Worm (Caenorhabditis elegans) whole organism, L3 larva: ENCODE results near the gene gad-1.
A peak's percentile ranks its signal among the peaks of the same experiment; 100 is the strongest.

Experiments
- ZK546.5 ChIP-seq: sonication (generic microtip); optimal IDR thresholded peaks from 2 replicates; lab custom pipeline; 2017; ENCODE audit warnings: missing biosample characterization, missing genetic modification characterization
- aly-2 ChIP-seq: fragments of 150-350 bp; optimal IDR thresholded peaks from 2 replicates; lab custom pipeline; 2014; ENCODE audit warnings: missing biosample characterization, missing genetic modification characterization
- ama-1 ChIP-seq: fragments of 150-350 bp; optimal IDR thresholded peaks from 2 replicates; lab custom pipeline; 2018
- ceh-16 ChIP-seq: sonication (generic microtip); optimal IDR thresholded peaks from 2 replicates; lab custom pipeline; 2017; ENCODE audit warnings: missing biosample characterization, missing genetic modification characterization
- ceh-28 ChIP-seq: fragments of 150-350 bp; optimal IDR thresholded peaks from 2 replicates; lab custom pipeline; 2014; ENCODE audit warnings: missing biosample characterization, missing genetic modification reagents, missing genetic modification characterization
- egl-27 ChIP-seq: sonication (generic microtip); optimal IDR thresholded peaks from 4 replicates; lab custom pipeline; 2017; ENCODE audit warnings: missing biosample characterization, missing genetic modification reagents, missing genetic modification characterization
- egl-5 ChIP-seq: fragments of 150-350 bp; optimal IDR thresholded peaks from 2 replicates; lab custom pipeline; 2017; ENCODE audit warnings: missing biosample characterization, missing genetic modification reagents, missing genetic modification characterization, inconsistent platforms
- elt-2 ChIP-seq: sonication (generic microtip); optimal IDR thresholded peaks from 2 replicates; lab custom pipeline; 2016; ENCODE audit warnings: missing genetic modification reagents, mild to moderate bottlenecking, missing genetic modification characterization, missing compliant biosample characterization
- fkh-10 ChIP-seq: sonication (generic microtip); optimal IDR thresholded peaks from 2 replicates; lab custom pipeline; 2017; ENCODE audit warnings: missing biosample characterization, missing genetic modification reagents, missing genetic modification characterization
- fkh-2 ChIP-seq: fragments of 150-350 bp; optimal IDR thresholded peaks from 2 replicates; lab custom pipeline; 2014; ENCODE audit warnings: missing biosample characterization, missing genetic modification reagents, missing genetic modification characterization
- fos-1 ChIP-seq: fragments of 150-350 bp; optimal IDR thresholded peaks from 2 replicates; lab custom pipeline; 2014; ENCODE audit warnings: missing biosample characterization, missing genetic modification characterization
- jun-1 ChIP-seq: fragments of 150-350 bp; optimal IDR thresholded peaks from 2 replicates; lab custom pipeline; 2014; ENCODE audit warnings: missing biosample characterization, missing genetic modification reagents, missing genetic modification characterization
- lin-15B ChIP-seq: fragments of 150-350 bp; optimal IDR thresholded peaks from 2 replicates; lab custom pipeline; 2014; ENCODE audit warnings: missing biosample characterization, missing genetic modification characterization
- lin-39 ChIP-seq: fragments of 150-350 bp; optimal IDR thresholded peaks from 2 replicates; lab custom pipeline; 2018; ENCODE audit warnings: missing biosample characterization, missing genetic modification reagents, missing genetic modification characterization
- mdl-1 ChIP-seq: fragments of 150-350 bp; optimal IDR thresholded peaks from 2 replicates; lab custom pipeline; 2014; ENCODE audit warnings: missing biosample characterization, missing genetic modification characterization
- mml-1 ChIP-seq: fragments of 150-350 bp; sonication (generic microtip); optimal IDR thresholded peaks from 3 replicates; lab custom pipeline; 2014; ENCODE audit warnings: missing biosample characterization, missing genetic modification characterization
- nfya-1 ChIP-seq: sonication (generic microtip); optimal IDR thresholded peaks from 2 replicates; lab custom pipeline; 2017; ENCODE audit warnings: missing genetic modification characterization, mild to moderate bottlenecking, missing compliant biosample characterization, antibody characterized with exemption, moderate library complexity; ENCODE audit not compliant: insufficient read depth
- nhr-12 ChIP-seq: fragments of 150-350 bp; optimal IDR thresholded peaks from 2 replicates; lab custom pipeline; 2014; ENCODE audit warnings: missing biosample characterization, missing genetic modification characterization
- nhr-25 ChIP-seq: sonication (generic microtip); optimal IDR thresholded peaks from 2 replicates; lab custom pipeline; 2017; ENCODE audit warnings: missing biosample characterization, missing genetic modification characterization
- nhr-43 ChIP-seq: sonication (generic microtip); optimal IDR thresholded peaks from 2 replicates; lab custom pipeline; 2016; ENCODE audit warnings: mild to moderate bottlenecking, missing genetic modification characterization, missing compliant biosample characterization; ENCODE audit not compliant: poor library complexity, severe bottlenecking
- nhr-67 ChIP-seq: fragments of 150-350 bp; optimal IDR thresholded peaks from 2 replicates; lab custom pipeline; 2014; ENCODE audit warnings: missing biosample characterization, missing genetic modification characterization
- nhr-76 ChIP-seq: fragments of 150-350 bp; sonication (generic microtip); optimal IDR thresholded peaks from 5 replicates; lab custom pipeline; 2014; ENCODE audit warnings: missing biosample characterization, missing genetic modification characterization
- nhr-77 ChIP-seq: fragments of 150-350 bp; optimal IDR thresholded peaks from 2 replicates; lab custom pipeline; 2014; ENCODE audit warnings: missing biosample characterization, missing genetic modification characterization
- pha-4 ChIP-seq: fragments of 150-350 bp; optimal IDR thresholded peaks from 2 replicates; lab custom pipeline; 2014; ENCODE audit warnings: missing biosample characterization, missing genetic modification reagents, missing genetic modification characterization
- pqm-1 ChIP-seq: fragments of 150-350 bp; optimal IDR thresholded peaks from 2 replicates; lab custom pipeline; 2017; ENCODE audit warnings: missing biosample characterization, missing genetic modification characterization, inconsistent platforms
- sea-2 ChIP-seq: fragments of 150-350 bp; sonication (generic microtip); optimal IDR thresholded peaks from 4 replicates; lab custom pipeline; 2014; ENCODE audit warnings: missing biosample characterization, missing genetic modification reagents, missing genetic modification characterization
- skn-1 ChIP-seq: fragments of 150-350 bp; optimal IDR thresholded peaks from 2 replicates; lab custom pipeline; 2014; ENCODE audit warnings: missing biosample characterization, missing genetic modification characterization
- snpc-4 ChIP-seq: fragments of 150-350 bp; optimal IDR thresholded peaks from 2 replicates; lab custom pipeline; 2014; ENCODE audit warnings: missing biosample characterization, missing genetic modification characterization
- unc-39 ChIP-seq: sonication (generic microtip); optimal IDR thresholded peaks from 4 replicates; lab custom pipeline; 2017; ENCODE audit warnings: missing biosample characterization, missing genetic modification characterization
- unc-62 ChIP-seq: fragments of 150-350 bp; sonication (generic microtip); optimal IDR thresholded peaks from 4 replicates; lab custom pipeline; 2014; ENCODE audit warnings: missing biosample characterization, missing genetic modification reagents, missing genetic modification characterization
- zag-1 ChIP-seq: fragments of 150-350 bp; optimal IDR thresholded peaks from 2 replicates; lab custom pipeline; 2014; ENCODE audit warnings: missing biosample characterization, missing genetic modification characterization
- ztf-11 ChIP-seq: fragments of 150-350 bp; optimal IDR thresholded peaks from 2 replicates; lab custom pipeline; 2014; ENCODE audit warnings: missing biosample characterization, missing genetic modification characterization
- ztf-4 ChIP-seq: fragments of 150-350 bp; optimal IDR thresholded peaks from 2 replicates; lab custom pipeline; 2014; ENCODE audit warnings: missing biosample characterization, missing genetic modification characterization

gad-1 gene

DNA sequence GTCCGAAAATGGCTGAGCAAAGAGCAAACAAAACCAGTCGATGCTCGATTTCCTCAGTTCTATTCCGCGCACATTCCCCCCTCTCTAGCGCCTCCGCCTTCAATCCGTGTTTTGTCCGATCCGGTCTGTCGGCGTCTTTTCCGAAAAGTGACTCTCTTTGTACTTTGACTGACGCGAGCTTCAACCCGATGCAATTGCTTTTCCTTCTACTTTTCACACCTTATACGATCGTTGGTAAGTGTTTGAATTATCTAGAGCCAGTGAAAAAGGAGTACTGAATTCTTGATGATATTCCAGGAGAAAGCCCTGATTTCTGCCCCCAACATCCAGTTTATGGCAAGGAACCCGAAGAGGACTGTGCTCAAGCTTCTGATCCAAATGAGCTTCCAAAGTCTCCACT is 18.3 kb downstream of the gad-1 start, which contains the start of gene cht-6:
Gene cht-6 (plus strand): TSS at position 9 of the 400 bp plus-strand sequence.
- TF ChIP-seq skn-1 = no peak
- TF ChIP-seq ama-1 (lab: Kevin White, UChicago) = no peak
- TF ChIP-seq egl-5 = no peak

DNA sequence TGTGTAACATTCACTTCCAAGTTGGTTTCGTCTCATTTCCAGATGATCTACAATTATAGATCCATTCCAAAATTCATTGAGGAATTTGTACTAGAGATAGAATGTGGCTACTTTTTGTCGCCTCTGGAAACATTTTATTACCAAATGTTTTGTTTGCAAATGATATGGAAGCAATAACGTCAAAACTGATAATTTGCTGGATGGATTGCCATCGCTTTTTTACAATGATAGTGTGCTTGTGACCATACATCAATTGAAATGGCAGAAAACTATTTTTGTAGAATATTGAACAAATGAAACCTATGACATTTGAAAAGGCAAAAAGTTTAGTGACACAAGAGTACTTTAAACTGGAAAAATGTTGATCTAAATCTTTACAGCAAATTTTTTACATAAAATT is 18.8 kb downstream of the gad-1 start:
- peak; percentile 37 for TF ChIP-seq pqm-1 (tag; lab: Kevin White, UChicago)
- TF ChIP-seq elt-2 (tag; lab: Kevin White, UChicago) = peak; percentile 74
- TF ChIP-seq zag-1 (tag; lab: Kevin White, UChicago) = no peak
- TF ChIP-seq, all 47 proteins: peak for 2

DNA sequence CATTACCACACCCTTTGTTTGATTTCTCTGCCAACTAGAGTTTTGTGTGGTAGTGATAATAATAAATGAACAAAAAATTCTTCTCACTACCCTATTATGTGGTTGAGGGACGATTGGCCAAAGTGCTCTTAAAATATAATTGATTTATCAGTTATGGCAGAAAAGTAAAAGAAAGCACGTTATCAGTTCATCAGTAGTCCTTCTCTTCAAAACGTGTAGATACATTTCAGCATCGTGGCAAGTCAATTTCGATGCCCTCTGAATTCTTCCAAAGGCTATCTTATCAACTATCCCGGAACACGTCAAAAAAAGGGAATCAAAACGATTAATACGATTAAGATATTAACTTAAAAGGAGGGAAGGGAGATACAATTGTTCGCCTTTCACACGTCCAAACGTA is 20.2 kb downstream of the gad-1 start:
- TF ChIP-seq aly-2 (tag; lab: Kevin White, UChicago) = no peak
- TF ChIP-seq egl-5 = no peak
- peak; percentile 27 for TF ChIP-seq nfya-1 (tag; lab: Kevin White, UChicago)
- TF ChIP-seq lin-39 = no peak
- TF ChIP-seq ztf-11 (tag; lab: Kevin White, UChicago) = no peak
- no peak for TF ChIP-seq nhr-25
- peak; percentile 67 for TF ChIP-seq jun-1 (tag; lab: Kevin White, UChicago)
- no peak for TF ChIP-seq mdl-1
- TF ChIP-seq pha-4 = no peak
- TF ChIP-seq ztf-4 = no peak
- peak; percentile 99 for TF ChIP-seq elt-2 (tag; lab: Kevin White, UChicago)
- TF ChIP-seq unc-39 (tag; lab: Kevin White, UChicago) = no peak
- TF ChIP-seq fkh-2 (tag; lab: Kevin White, UChicago) = no peak
- TF ChIP-seq ceh-28 (tag; lab: Kevin White, UChicago) = no peak
- peak; percentile 88 for TF ChIP-seq pqm-1 (tag; lab: Kevin White, UChicago)

DNA sequence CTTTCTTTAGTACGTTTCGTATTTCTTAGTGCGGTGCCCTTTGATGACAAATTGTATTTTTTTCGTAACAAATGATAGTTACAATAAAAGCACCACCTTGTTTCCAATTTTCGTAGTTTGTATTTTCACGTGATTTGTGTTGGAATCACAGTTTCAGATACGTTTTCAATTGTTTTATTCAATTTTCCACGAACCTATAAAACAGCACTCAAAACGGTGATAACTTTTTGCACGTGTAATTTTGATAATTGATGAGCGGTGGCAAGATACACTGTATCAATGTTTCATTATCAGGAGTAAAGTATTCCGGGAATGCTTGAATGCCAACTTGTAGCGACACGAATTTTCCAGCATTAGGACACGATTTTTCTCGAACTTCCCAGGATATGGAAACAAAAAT is 22.1 kb downstream of the gad-1 start:
- TF ChIP-seq sea-2 (GFP tag; lab: Kevin White, UChicago) (no peak), unc-62 (GFP tag; lab: Kevin White, UChicago) (no peak), nhr-77 (tag; lab: Kevin White, UChicago) (no peak), zag-1 (tag; lab: Kevin White, UChicago) (no peak), snpc-4 (tag; lab: Kevin White, UChicago) (no peak), nhr-43 (no peak), lin-15B (tag; lab: Kevin White, UChicago) (no peak), ZK546.5 (no peak), fos-1 (no peak), pha-4 (no peak), fkh-10 (GFP tag; lab: Kevin White, UChicago) (no peak), jun-1 (tag; lab: Kevin White, UChicago) (peak; percentile 7), pqm-1 (tag; lab: Kevin White, UChicago) (peak; percentile 93), aly-2 (tag; lab: Kevin White, UChicago) (no peak), elt-2 (tag; lab: Kevin White, UChicago) (peak; percentile 95), nhr-67 (no peak), nhr-12 (tag; lab: Kevin White, UChicago) (no peak), egl-5 (no peak), mml-1 (no peak), egl-27 (tag; lab: Kevin White, UChicago) (no peak)

DNA sequence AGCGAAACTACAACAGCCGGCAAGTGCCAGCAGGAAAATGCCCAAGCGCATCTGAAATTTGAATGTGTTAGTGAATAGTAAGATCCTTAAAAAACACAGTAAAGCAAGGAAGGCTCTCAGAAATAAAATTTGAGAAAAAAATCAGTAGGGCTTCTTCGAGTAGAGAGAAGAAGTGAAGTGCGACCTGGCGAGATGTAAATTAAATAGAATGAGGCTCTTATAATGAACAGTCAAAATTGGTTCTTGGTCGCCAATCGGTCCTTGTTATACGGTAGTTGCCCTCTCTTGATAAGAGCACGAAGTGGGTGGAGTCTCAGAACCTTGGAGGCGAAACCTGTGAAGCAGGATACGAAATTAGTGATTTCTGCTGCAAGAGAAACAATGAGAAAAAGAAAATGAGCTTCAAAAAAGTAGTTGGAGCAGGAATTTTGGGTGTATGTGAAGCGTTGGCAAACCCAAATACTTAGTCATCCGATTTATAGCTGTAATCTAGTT is 24.5 kb downstream of the gad-1 start, which contains the start of gene bcf-1:
Gene bcf-1 (minus strand): TSS at position 51 of the 495 bp plus-strand sequence.
- no peak for TF ChIP-seq nhr-67
- peak; percentile 3 for TF ChIP-seq pqm-1 (tag; lab: Kevin White, UChicago)
- peak; percentile 63 for TF ChIP-seq elt-2 (tag; lab: Kevin White, UChicago)
- no peak for TF ChIP-seq nhr-43
- TF ChIP-seq nfya-1 (tag; lab: Kevin White, UChicago) = peak; percentile 21
- TF ChIP-seq unc-62 (GFP tag; lab: Kevin White, UChicago) = no peak
- TF ChIP-seq ceh-16 (tag; lab: Kevin White, UChicago) = no peak
- no peak for TF ChIP-seq nhr-76
- TF ChIP-seq egl-27 (tag; lab: Kevin White, UChicago) = no peak
